Fruit fly (Drosophila melanogaster) whole organism, embryonic: ENCODE data around the gene CG10621.

Source experiments
- Ada2b ChIP-seq: fragments of 200-800 bp; sonication (Bioruptor generic); IDR thresholded peaks from 2 replicates; pipeline ENCODE4 v1.3.6; 2022; ENCODE audit warnings: missing biosample characterization, missing genetic modification characterization
- BEAF-32 ChIP-seq: fragments of 200-800 bp; sonication (Bioruptor generic); optimal IDR thresholded peaks from 3 replicates; lab custom pipeline; 2017; ENCODE audit warnings: missing biosample characterization, missing genetic modification characterization, mild to moderate bottlenecking, moderate library complexity, missing genetic modification reagents
- CG1024 ChIP-seq: fragments of 200-800 bp; sonication (Bioruptor generic); IDR thresholded peaks from 2 replicates; pipeline ENCODE4 v1.3.6; 2022; ENCODE audit warnings: missing biosample characterization, missing genetic modification characterization
- CG11504 ChIP-seq: fragments of 200-800 bp; sonication (Bioruptor generic); optimal IDR thresholded peaks from 3 replicates; lab custom pipeline; 2019; ENCODE audit warnings: missing biosample characterization, mild to moderate bottlenecking, missing genetic modification characterization, moderate library complexity
- CG14965 ChIP-seq: fragments of 200-800 bp; sonication (Bioruptor generic); optimal IDR thresholded peaks from 2 replicates; lab custom pipeline; 2016; ENCODE audit warnings: missing biosample characterization, missing genetic modification characterization, borderline replicate concordance
- CG15011 ChIP-seq: fragments of 200-800 bp; sonication (Bioruptor generic); optimal IDR thresholded peaks from 3 replicates; lab custom pipeline; 2018; ENCODE audit warnings: missing biosample characterization, mild to moderate bottlenecking, missing genetic modification characterization
- CG15479 ChIP-seq: fragments of 200-800 bp; sonication (Bioruptor generic); optimal IDR thresholded peaks from 3 replicates; lab custom pipeline; 2019; ENCODE audit warnings: missing biosample characterization, mild to moderate bottlenecking, missing genetic modification characterization, moderate library complexity
- CG17186 ChIP-seq: fragments of 200-800 bp; sonication (Bioruptor generic); optimal IDR thresholded peaks from 3 replicates; lab custom pipeline; 2017; ENCODE audit warnings: missing biosample characterization, missing genetic modification reagents, missing genetic modification characterization
- CG2202 ChIP-seq: fragments of 200-800 bp; sonication (Bioruptor generic); optimal IDR thresholded peaks from 2 replicates; lab custom pipeline; 2018; ENCODE audit warnings: missing biosample characterization, mild to moderate bottlenecking, missing genetic modification characterization
- CG30020 ChIP-seq: fragments of 200-800 bp; optimal IDR thresholded peaks from 2 replicates; lab custom pipeline; 2019; ENCODE audit warnings: missing biosample characterization, mild to moderate bottlenecking, missing genetic modification characterization, moderate library complexity
- CG34422 ChIP-seq: fragments of 200-800 bp; sonication (Bioruptor generic); IDR thresholded peaks from 3 replicates; pipeline ENCODE4 v1.3.6; 2022; ENCODE audit warnings: missing biosample characterization, missing genetic modification characterization
- CG3838 ChIP-seq: fragments of 200-800 bp; sonication (Bioruptor generic); optimal IDR thresholded peaks from 3 replicates; lab custom pipeline; 2016; ENCODE audit warnings: missing biosample characterization, missing genetic modification characterization
- CG42726 ChIP-seq: fragments of 200-800 bp; sonication (Bioruptor generic); IDR thresholded peaks from 2 replicates; pipeline ENCODE4 v1.3.6; 2022; ENCODE audit warnings: missing biosample characterization, missing genetic modification characterization; ENCODE audit not compliant: partially characterized antibody
- CG4730 ChIP-seq: fragments of 200-800 bp; sonication (Bioruptor generic); IDR thresholded peaks from 2 replicates; pipeline ENCODE4 v1.3.6; 2022; ENCODE audit warnings: missing biosample characterization, missing genetic modification characterization
- CG5180 ChIP-seq: fragments of 200-800 bp; sonication (Bioruptor generic); optimal IDR thresholded peaks from 3 replicates; lab custom pipeline; 2017; ENCODE audit warnings: missing biosample characterization, missing genetic modification characterization, mild to moderate bottlenecking, moderate library complexity, missing genetic modification reagents
- CG6689 ChIP-seq: fragments of 200-800 bp; sonication (Bioruptor generic); IDR thresholded peaks from 2 replicates; pipeline ENCODE4 v1.3.6; 2022; ENCODE audit warnings: missing biosample characterization, missing genetic modification characterization
- CG6854 ChIP-seq: fragments of 200-800 bp; sonication (Bioruptor generic); optimal IDR thresholded peaks from 3 replicates; lab custom pipeline; 2017; ENCODE audit warnings: missing biosample characterization, mild to moderate bottlenecking, missing genetic modification characterization
- CG8089 ChIP-seq: fragments of 200-800 bp; sonication (Bioruptor generic); optimal IDR thresholded peaks from 3 replicates; lab custom pipeline; 2016; ENCODE audit warnings: missing biosample characterization, missing genetic modification characterization
- CG9215 ChIP-seq: fragments of 200-800 bp; sonication (Bioruptor generic); IDR thresholded peaks from 2 replicates; pipeline ENCODE4 v1.3.6; 2022; ENCODE audit warnings: missing biosample characterization, missing genetic modification characterization
- CkIIα-i1 ChIP-seq: fragments of 200-800 bp; sonication (Bioruptor generic); IDR thresholded peaks from 2 replicates; pipeline ENCODE4 v1.3.6; 2022; ENCODE audit warnings: missing biosample characterization, missing genetic modification characterization
- Dek ChIP-seq: fragments of 200-800 bp; sonication (Bioruptor generic); optimal IDR thresholded peaks from 3 replicates; lab custom pipeline; 2019; ENCODE audit warnings: missing biosample characterization, mild to moderate bottlenecking, missing genetic modification characterization, moderate library complexity
- Dfd ChIP-seq, 2 experiments: fragments of >200 bp; optimal IDR thresholded peaks; 2 replicates each; lab custom pipeline; 2017; ENCODE audit warnings: missing biosample characterization in 2 of 2, missing genetic modification characterization in 2 of 2
- GATAe ChIP-seq: fragments of 200-800 bp; sonication (Bioruptor generic); conservative IDR thresholded peaks from 2 replicates; pipeline ENCODE4 v1.3.6; 2022; ENCODE audit warnings: missing biosample characterization, missing genetic modification characterization
- HmgD ChIP-seq: fragments of 200-800 bp; sonication (Bioruptor generic); optimal IDR thresholded peaks from 3 replicates; lab custom pipeline; 2016; ENCODE audit warnings: missing biosample characterization, missing genetic modification characterization
- Mrtf ChIP-seq: fragments of 200-800 bp; sonication (Bioruptor generic); IDR thresholded peaks from 3 replicates; pipeline ENCODE4 v1.3.6; 2022; ENCODE audit warnings: missing biosample characterization, missing genetic modification characterization
- Myb ChIP-seq: fragments of 200-800 bp; sonication (Bioruptor generic); optimal IDR thresholded peaks from 2 replicates; lab custom pipeline; 2016; ENCODE audit warnings: missing biosample characterization, missing genetic modification characterization
- Oaz ChIP-seq: fragments of 200-800 bp; sonication (Bioruptor generic); IDR thresholded peaks from 2 replicates; pipeline ENCODE4 v1.3.6; 2022; ENCODE audit warnings: missing biosample characterization, missing genetic modification characterization
- Poxn ChIP-seq: fragments of 200-800 bp; sonication (Bioruptor generic); IDR thresholded peaks from 2 replicates; pipeline ENCODE4 v1.3.6; 2022; ENCODE audit warnings: missing biosample characterization, missing genetic modification characterization
- Ravus ChIP-seq: fragments of 200-800 bp; sonication (Bioruptor generic); IDR thresholded peaks from 2 replicates; pipeline ENCODE4 v1.3.6; 2022; ENCODE audit warnings: missing biosample characterization, missing genetic modification characterization
- Xbp1 ChIP-seq: fragments of 200-800 bp; sonication (Bioruptor generic); optimal IDR thresholded peaks from 3 replicates; lab custom pipeline; 2016; ENCODE audit warnings: missing biosample characterization, mild to moderate bottlenecking, missing genetic modification characterization
- amos ChIP-seq: fragments of 200-800 bp; sonication (Bioruptor generic); IDR thresholded peaks from 2 replicates; pipeline ENCODE4 v1.3.6; 2022; ENCODE audit warnings: missing biosample characterization, missing genetic modification characterization; ENCODE audit not compliant: partially characterized antibody
- chif ChIP-seq, 2 experiments: fragments of 200-800 bp; sonication (Bioruptor generic); optimal IDR thresholded peaks; 3 replicates each; lab custom pipeline; 2016; ENCODE audit warnings: missing biosample characterization in 2 of 2, missing genetic modification characterization in 2 of 2
- croc ChIP-seq: fragments of 200-800 bp; sonication (Bioruptor generic); conservative IDR thresholded peaks from 3 replicates; pipeline ENCODE4 v1.3.6; 2022; ENCODE audit warnings: missing biosample characterization, missing genetic modification characterization
- crol ChIP-seq: fragments of 200-800 bp; sonication (Bioruptor generic); IDR thresholded peaks from 2 replicates; pipeline ENCODE4 v1.3.6; 2022; ENCODE audit warnings: missing biosample characterization, missing genetic modification characterization
- fd102C ChIP-seq: fragments of 200-800 bp; sonication (Bioruptor generic); optimal IDR thresholded peaks from 2 replicates; lab custom pipeline; 2018; ENCODE audit warnings: missing biosample characterization, mild to moderate bottlenecking, missing genetic modification characterization, moderate library complexity
- hb ChIP-seq: fragments of 200-800 bp; sonication (Bioruptor generic); IDR thresholded peaks from 3 replicates; pipeline ENCODE4 v1.3.6; 2022; ENCODE audit warnings: missing biosample characterization, missing genetic modification characterization; ENCODE audit not compliant: partially characterized antibody
- hbn ChIP-seq: fragments of 200-800 bp; sonication (Bioruptor generic); IDR thresholded peaks from 2 replicates; pipeline ENCODE4 v1.3.6; 2022; ENCODE audit warnings: missing biosample characterization, missing genetic modification characterization; ENCODE audit not compliant: partially characterized antibody
- insv ChIP-seq, 2 experiments: fragments of 200-800 bp; sonication (Bioruptor generic); optimal IDR thresholded peaks; 3 replicates each; lab custom pipeline; 2016 to 2018; ENCODE audit warnings: missing biosample characterization in 2 of 2, missing genetic modification characterization in 2 of 2
- lov ChIP-seq, 2 experiments: fragments of 200-800 bp in 1 of 2; fragments of >200 bp in 1 of 2; sonication (Bioruptor generic) in 1 of 2; IDR thresholded peaks in 1 of 2; optimal IDR thresholded peaks in 1 of 2; 2 replicates in 1 of 2; 3 replicates in 1 of 2; pipeline versions ENCODE4 v1.3.6 to Lab custom; 2017 to 2022; ENCODE audit warnings: missing biosample characterization in 1 of 2, missing genetic modification characterization in 1 of 2
- nerfin-1 ChIP-seq: fragments of 200-800 bp; sonication (Bioruptor generic); optimal IDR thresholded peaks from 3 replicates; lab custom pipeline; 2019; ENCODE audit warnings: missing biosample characterization, mild to moderate bottlenecking, missing genetic modification characterization, moderate library complexity
- p53 ChIP-seq: fragments of 200-800 bp; sonication (Bioruptor generic); optimal IDR thresholded peaks from 2 replicates; lab custom pipeline; 2016; ENCODE audit warnings: missing biosample characterization, missing genetic modification characterization
- pita ChIP-seq: fragments of 200-800 bp; sonication (Bioruptor generic); optimal IDR thresholded peaks from 2 replicates; lab custom pipeline; 2017; ENCODE audit warnings: missing biosample characterization, mild to moderate bottlenecking, missing genetic modification characterization
- row ChIP-seq: fragments of 200-800 bp; sonication (Bioruptor generic); IDR thresholded peaks from 3 replicates; pipeline ENCODE4 v1.3.6; 2022; ENCODE audit warnings: missing biosample characterization, missing genetic modification characterization
- slp2 ChIP-seq: fragments of 200-800 bp; sonication (Bioruptor generic); optimal IDR thresholded peaks from 2 replicates; lab custom pipeline; 2016; ENCODE audit warnings: missing biosample characterization, missing genetic modification characterization
- so ChIP-seq: fragments of 200-800 bp; sonication (Bioruptor generic); IDR thresholded peaks from 3 replicates; pipeline ENCODE4 v1.3.6; 2022; ENCODE audit warnings: missing biosample characterization, missing genetic modification characterization
- sug ChIP-seq: fragments of 200-800 bp; optimal IDR thresholded peaks from 2 replicates; lab custom pipeline; 2019; ENCODE audit warnings: missing biosample characterization, mild to moderate bottlenecking, missing genetic modification characterization, moderate library complexity
- tap ChIP-seq: fragments of 200-800 bp; optimal IDR thresholded peaks from 3 replicates; lab custom pipeline; 2019; ENCODE audit warnings: missing biosample characterization, mild to moderate bottlenecking, missing genetic modification characterization, moderate library complexity
- tx ChIP-seq: fragments of 200-800 bp; sonication (Bioruptor generic); optimal IDR thresholded peaks from 2 replicates; lab custom pipeline; 2016; ENCODE audit warnings: missing biosample characterization, missing genetic modification characterization
- unc-4 ChIP-seq: fragments of 200-800 bp; sonication (Bioruptor generic); IDR thresholded peaks from 2 replicates; pipeline ENCODE4 v1.3.6; 2022; ENCODE audit warnings: missing biosample characterization, missing genetic modification characterization; ENCODE audit not compliant: partially characterized antibody
- vfl ChIP-seq: fragments of 200-800 bp; sonication (Bioruptor generic); optimal IDR thresholded peaks from 2 replicates; lab custom pipeline; 2016; ENCODE audit warnings: missing biosample characterization, missing genetic modification characterization
- yki ChIP-seq: fragments of >200 bp; optimal IDR thresholded peaks from 3 replicates; lab custom pipeline; 2018

The CG10621 gene

dm6 chr2L:18981947-18982579 is 27.8 kb upstream of the CG10621 start (continued):
- no peak for TF ChIP-seq CG2202
- no peak for TF ChIP-seq Oaz
- TF ChIP-seq CG8089 (GFP tag; lab: Kevin White, UChicago): no peak
- TF ChIP-seq row (GFP tag; lab: Robert Waterston, UW): peak; percentile 52
- TF ChIP-seq Ada2b (GFP tag; lab: Robert Waterston, UW): no peak
- TF ChIP-seq tap (tag; lab: Kevin White, UChicago): no peak
- no peak for TF ChIP-seq hb (GFP tag; lab: Robert Waterston, UW)
- no peak for TF ChIP-seq croc
- TF ChIP-seq CG30020 (tag; lab: Kevin White, UChicago): no peak
- TF ChIP-seq so (GFP tag; lab: Robert Waterston, UW): no peak
- no peak for TF ChIP-seq fd102C (GFP tag; lab: Kevin White, UChicago)
- TF ChIP-seq CG5180 (GFP tag; lab: Kevin White, UChicago): no peak
- no peak for TF ChIP-seq amos (GFP tag; lab: Robert Waterston, UW)
- no peak for TF ChIP-seq CG34422 (GFP tag; lab: Robert Waterston, UW)
- TF ChIP-seq sug: no peak
- no peak for TF ChIP-seq yki (lab: Kevin White, UChicago)
- TF ChIP-seq insv (GFP tag; optimal IDR thresholded peaks at IDR 0.05; lab: Kevin White, UChicago): no peak
- TF ChIP-seq Xbp1 (GFP tag; lab: Kevin White, UChicago): peak; percentile 20
- no peak for TF ChIP-seq nerfin-1 (tag; lab: Kevin White, UChicago)
- no peak for TF ChIP-seq p53 (GFP tag; lab: Kevin White, UChicago)
- TF ChIP-seq Mrtf (GFP tag; lab: Robert Waterston, UW): no peak
- TF ChIP-seq Ravus (GFP tag; lab: Robert Waterston, UW): no peak
- TF ChIP-seq slp2 (GFP tag; lab: Kevin White, UChicago): no peak
- peak; percentile 49 for TF ChIP-seq CG6689 (GFP tag; lab: Robert Waterston, UW)
- no peak for TF ChIP-seq hbn (GFP tag; lab: Robert Waterston, UW)
- no peak for TF ChIP-seq vfl (GFP tag; lab: Kevin White, UChicago)
- no peak for TF ChIP-seq pita (GFP tag; lab: Kevin White, UChicago)
- TF ChIP-seq chif (GFP tag; optimal IDR thresholded peaks at IDR 0.05; lab: Kevin White, UChicago): no peak
- TF ChIP-seq CG15479 (GFP tag; lab: Kevin White, UChicago): no peak
- peak; percentile 47 for TF ChIP-seq CG11504
- TF ChIP-seq Dek (tag; lab: Kevin White, UChicago): no peak
- 0 out of 2 replicates have a peak, but pooled peaks have one; percentile 9 for TF ChIP-seq crol
- TF ChIP-seq unc-4 (GFP tag; lab: Robert Waterston, UW): no peak
- TF ChIP-seq CG17186 (GFP tag; lab: Kevin White, UChicago): no peak
- no peak for TF ChIP-seq GATAe (GFP tag; lab: Robert Waterston, UW)
- TF ChIP-seq Poxn: no peak
- no peak for TF ChIP-seq lov (optimal IDR thresholded peaks at IDR 0.05; lab: Kevin White, UChicago)
- TF ChIP-seq lov (GFP tag; IDR thresholded peaks at IDR 0.05; lab: Robert Waterston, UW): no peak
- no peak for TF ChIP-seq CG14965 (GFP tag; lab: Kevin White, UChicago)
- no peak for TF ChIP-seq CG15011 (GFP tag; lab: Kevin White, UChicago)
- TF ChIP-seq CG1024 (GFP tag; lab: Robert Waterston, UW): no peak
- TF ChIP-seq Myb: no peak
- TF ChIP-seq HmgD (GFP tag; lab: Kevin White, UChicago): no peak
- TF ChIP-seq CG4730: no peak
- no peak for TF ChIP-seq Dfd (GFP tag; optimal IDR thresholded peaks at IDR 0.05; lab: Kevin White, UChicago)
- no peak for TF ChIP-seq CG6854
- TF ChIP-seq CkIIα-i1 (GFP tag; lab: Robert Waterston, UW): no peak
- no peak for TF ChIP-seq CG9215 (GFP tag; lab: Robert Waterston, UW)
- no peak for TF ChIP-seq CG3838 (GFP tag; lab: Kevin White, UChicago)
- no peak for TF ChIP-seq CG42726 (GFP tag; lab: Robert Waterston, UW)
- TF ChIP-seq tx (GFP tag; lab: Kevin White, UChicago): no peak
- TF ChIP-seq BEAF-32 (GFP tag; lab: Kevin White, UChicago): no peak
